Worm (Caenorhabditis elegans) whole organism, L3 larva: ENCODE data around the gene sre-48.

ENCODE experiments used
- ZK546.5 ChIP-seq: sonication (generic microtip); optimal IDR thresholded peaks from 2 replicates; lab custom pipeline; 2017; ENCODE audit warnings: missing biosample characterization, missing genetic modification characterization
- ama-1 ChIP-seq: fragments of 150-350 bp; optimal IDR thresholded peaks from 2 replicates; lab custom pipeline; 2018
- egl-5 ChIP-seq: fragments of 150-350 bp; optimal IDR thresholded peaks from 2 replicates; lab custom pipeline; 2017; ENCODE audit warnings: missing biosample characterization, missing genetic modification reagents, missing genetic modification characterization, inconsistent platforms
- fos-1 ChIP-seq: fragments of 150-350 bp; optimal IDR thresholded peaks from 2 replicates; lab custom pipeline; 2014; ENCODE audit warnings: missing biosample characterization, missing genetic modification characterization
- nhr-12 ChIP-seq: fragments of 150-350 bp; optimal IDR thresholded peaks from 2 replicates; lab custom pipeline; 2014; ENCODE audit warnings: missing biosample characterization, missing genetic modification characterization
- pqm-1 ChIP-seq: fragments of 150-350 bp; optimal IDR thresholded peaks from 2 replicates; lab custom pipeline; 2017; ENCODE audit warnings: missing biosample characterization, missing genetic modification characterization, inconsistent platforms
- skn-1 ChIP-seq: fragments of 150-350 bp; optimal IDR thresholded peaks from 2 replicates; lab custom pipeline; 2014; ENCODE audit warnings: missing biosample characterization, missing genetic modification characterization
- unc-62 ChIP-seq: fragments of 150-350 bp; sonication (generic microtip); optimal IDR thresholded peaks from 4 replicates; lab custom pipeline; 2014; ENCODE audit warnings: missing biosample characterization, missing genetic modification reagents, missing genetic modification characterization

ce11 chrII:13973514-13973913 lies 6.2 kb downstream of the sre-48 start, which contains the start of gene Y39G8B.1:
- TF ChIP-seq ama-1 (lab: Kevin White, UChicago): no peak
- TF ChIP-seq skn-1 (tag; lab: Kevin White, UChicago): peak; percentile 3
- no peak for TF ChIP-seq fos-1 (tag; lab: Kevin White, UChicago)
- peak; percentile 24 for TF ChIP-seq pqm-1 (tag; lab: Kevin White, UChicago)
- TF ChIP-seq egl-5 (tag; lab: Kevin White, UChicago): no peak
- no peak for TF ChIP-seq ZK546.5 (tag; lab: Kevin White, UChicago)
- TF ChIP-seq nhr-12 (tag; lab: Kevin White, UChicago): no peak
- TF ChIP-seq unc-62 (GFP tag; lab: Kevin White, UChicago): no peak
